Fruit fly (Drosophila melanogaster) Kc167 (cell line): ENCODE measurements around the gene Scox.

Source experiments
- Myc ChIP-seq: fragments of >200 bp; optimal IDR thresholded peaks from 2 replicates; lab custom pipeline; 2017; ENCODE audit warnings: missing external identifiers
- Sin3A ChIP-seq: fragments of >200 bp; optimal IDR thresholded peaks from 2 replicates; lab custom pipeline; 2018; ENCODE audit warnings: missing external identifiers
- h ChIP-seq: fragments of >200 bp; optimal IDR thresholded peaks from 3 replicates; lab custom pipeline; 2018; ENCODE audit warnings: missing external identifiers
- insv ChIP-seq: fragments of >200 bp; optimal IDR thresholded peaks from 3 replicates; lab custom pipeline; 2018; ENCODE audit warnings: missing external identifiers
- psq ChIP-seq: fragments of >200 bp; optimal IDR thresholded peaks from 2 replicates; lab custom pipeline; 2017; ENCODE audit warnings: missing external identifiers
- ttk ChIP-seq: sonication (Bioruptor generic); optimal IDR thresholded peaks from 2 replicates; lab custom pipeline; 2017; ENCODE audit warnings: missing external identifiers

The Scox gene

dm6 chr2L:5000919-5001581 is 32.3 kb upstream of the Scox start:
- TF ChIP-seq insv (no peak), Myc (lab: Kevin White, UChicago) (no peak), Sin3A (lab: Kevin White, UChicago) (no peak), h (lab: Kevin White, UChicago) (no peak), ttk (lab: Kevin White, UChicago) (no peak), psq (lab: Kevin White, UChicago) (no peak)

DNA sequence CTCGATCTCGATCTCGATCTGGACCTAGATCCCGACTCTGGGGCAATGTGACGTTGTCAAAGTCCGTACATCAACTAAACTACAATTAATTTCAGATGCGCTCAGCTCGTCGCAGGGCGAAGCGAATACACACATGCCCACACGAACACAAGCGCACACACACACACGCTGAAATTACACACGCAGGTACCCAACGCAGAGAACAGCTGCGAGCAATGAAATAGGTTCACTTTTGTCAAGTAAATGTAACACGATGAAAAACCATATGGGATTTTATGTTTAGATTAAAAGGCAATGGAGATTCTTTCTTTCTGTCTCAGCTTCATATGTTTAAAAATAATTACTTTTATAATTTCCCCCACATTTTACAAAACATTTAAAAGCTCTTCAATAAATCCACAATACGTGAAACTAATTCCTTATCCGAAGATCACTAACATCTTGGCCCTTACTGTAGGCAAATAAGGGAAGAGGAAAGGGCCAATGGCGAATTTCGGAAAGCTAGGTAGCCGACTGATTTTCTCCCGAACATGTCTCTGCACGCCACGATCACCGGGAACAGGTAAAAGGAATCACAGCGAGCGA is 31.6 kb upstream of the Scox start:
- no peak for TF ChIP-seq Sin3A (lab: Kevin White, UChicago)
- TF ChIP-seq psq (lab: Kevin White, UChicago), result no peak
- TF ChIP-seq Myc (lab: Kevin White, UChicago), result no peak
- TF ChIP-seq ttk (lab: Kevin White, UChicago), result no peak
- TF ChIP-seq h (lab: Kevin White, UChicago), result no peak
- TF ChIP-seq insv, result no peak

DNA sequence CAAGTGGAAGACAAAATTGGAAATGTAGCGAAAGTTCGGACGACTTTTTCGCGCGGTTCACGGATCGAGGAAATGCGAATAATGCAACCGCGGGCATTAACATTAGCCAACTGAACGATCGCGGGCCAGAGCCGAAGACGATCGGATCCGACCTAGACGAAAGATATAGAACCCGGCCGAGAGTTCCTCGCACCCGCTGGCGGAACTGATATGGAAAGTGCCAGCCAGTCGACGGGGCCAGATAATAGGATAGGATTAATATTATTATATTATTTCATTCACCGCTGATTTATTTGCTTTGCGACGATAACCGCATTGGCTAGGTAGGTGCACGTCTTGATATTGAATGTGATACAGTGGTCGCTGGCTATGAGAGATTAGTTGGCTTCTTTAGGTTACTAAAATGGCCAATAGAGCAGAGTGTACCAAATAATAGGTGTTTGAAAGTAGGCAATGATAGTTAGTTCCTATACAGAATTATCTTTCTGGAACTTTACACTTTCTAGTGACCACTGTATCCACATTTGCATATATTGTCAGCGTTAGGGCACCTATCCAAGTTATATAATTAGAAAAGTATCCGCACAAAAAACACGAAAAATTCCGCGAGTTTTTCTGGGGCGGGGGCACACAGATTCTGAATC is 30.8 kb upstream of the Scox start:
- no peak for TF ChIP-seq h (lab: Kevin White, UChicago)
- TF ChIP-seq psq (lab: Kevin White, UChicago), result no peak
- no peak for TF ChIP-seq Myc (lab: Kevin White, UChicago)
- no peak for TF ChIP-seq ttk (lab: Kevin White, UChicago)
- no peak for TF ChIP-seq Sin3A (lab: Kevin White, UChicago)
- TF ChIP-seq insv, result no peak

DNA sequence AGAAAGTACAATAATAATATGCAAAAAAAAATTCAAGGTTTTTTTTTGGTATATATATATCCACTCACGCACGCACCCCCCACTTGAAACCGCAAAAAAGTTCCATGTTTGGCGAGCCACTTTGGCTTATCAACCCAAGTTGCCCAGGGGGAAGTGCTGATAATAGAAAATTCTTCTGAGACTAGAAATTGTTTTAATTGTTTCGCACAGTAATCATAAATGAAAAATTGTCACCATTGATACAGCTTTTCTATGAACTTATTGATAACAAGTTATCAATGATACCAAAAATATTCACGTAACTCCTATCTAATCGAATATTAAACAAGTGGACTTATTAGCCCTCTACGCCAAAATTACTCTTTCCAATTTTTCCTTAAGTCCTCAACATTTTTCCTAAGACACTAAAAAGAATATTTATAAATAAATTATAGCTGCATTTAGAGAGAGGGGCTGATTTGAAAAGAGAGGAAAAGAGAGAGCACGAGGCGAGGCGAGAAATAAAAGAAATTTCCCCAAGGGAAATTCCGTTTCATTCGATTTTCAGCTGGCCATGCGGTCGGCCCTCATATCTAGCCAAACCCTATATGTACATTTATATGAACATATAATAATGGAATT is 29.9 kb upstream of the Scox start:
- TF ChIP-seq Myc (lab: Kevin White, UChicago) (no peak), psq (lab: Kevin White, UChicago) (no peak), Sin3A (lab: Kevin White, UChicago) (no peak), insv (no peak), ttk (lab: Kevin White, UChicago) (no peak), h (lab: Kevin White, UChicago) (no peak)

- no peak for TF ChIP-seq h (lab: Kevin White, UChicago)
- TF ChIP-seq ttk (lab: Kevin White, UChicago), result no peak
These were observed 29.5 kb upstream of the Scox start for dm6 chr2L:4998260-4998560.

dm6 chr2L:4997401-4998259 is 28.9 kb upstream of the Scox start:
- TF ChIP-seq insv, result no peak
- no peak for TF ChIP-seq Sin3A (lab: Kevin White, UChicago)
- TF ChIP-seq Myc (lab: Kevin White, UChicago), result no peak
- no peak for TF ChIP-seq psq (lab: Kevin White, UChicago)
- no peak for TF ChIP-seq h (lab: Kevin White, UChicago)
- no peak for TF ChIP-seq ttk (lab: Kevin White, UChicago)

- TF ChIP-seq psq (lab: Kevin White, UChicago) (no peak), h (lab: Kevin White, UChicago) (no peak), insv (no peak), ttk (lab: Kevin White, UChicago) (no peak), Sin3A (lab: Kevin White, UChicago) (no peak), Myc (lab: Kevin White, UChicago) (no peak)
These were observed 27.7 kb upstream of the Scox start for dm6 chr2L:4996283-4996922.

DNA sequence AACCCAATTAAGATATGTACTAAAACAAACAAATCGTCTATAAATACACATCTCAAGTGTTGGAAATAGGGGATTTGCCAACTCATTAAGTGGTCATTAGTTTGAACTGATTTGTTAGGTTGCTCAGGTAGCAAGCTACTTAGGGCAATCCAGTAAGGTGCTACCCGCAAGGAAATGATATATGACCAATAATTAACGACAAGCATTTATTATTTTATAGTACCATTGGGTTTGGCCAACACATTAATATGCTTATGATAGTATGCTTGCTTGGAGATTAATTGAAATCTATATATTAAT is 27.1 kb upstream of the Scox start:
- TF ChIP-seq Sin3A (lab: Kevin White, UChicago) (no peak), insv (no peak), ttk (lab: Kevin White, UChicago) (no peak), Myc (lab: Kevin White, UChicago) (no peak), psq (lab: Kevin White, UChicago) (no peak)

DNA sequence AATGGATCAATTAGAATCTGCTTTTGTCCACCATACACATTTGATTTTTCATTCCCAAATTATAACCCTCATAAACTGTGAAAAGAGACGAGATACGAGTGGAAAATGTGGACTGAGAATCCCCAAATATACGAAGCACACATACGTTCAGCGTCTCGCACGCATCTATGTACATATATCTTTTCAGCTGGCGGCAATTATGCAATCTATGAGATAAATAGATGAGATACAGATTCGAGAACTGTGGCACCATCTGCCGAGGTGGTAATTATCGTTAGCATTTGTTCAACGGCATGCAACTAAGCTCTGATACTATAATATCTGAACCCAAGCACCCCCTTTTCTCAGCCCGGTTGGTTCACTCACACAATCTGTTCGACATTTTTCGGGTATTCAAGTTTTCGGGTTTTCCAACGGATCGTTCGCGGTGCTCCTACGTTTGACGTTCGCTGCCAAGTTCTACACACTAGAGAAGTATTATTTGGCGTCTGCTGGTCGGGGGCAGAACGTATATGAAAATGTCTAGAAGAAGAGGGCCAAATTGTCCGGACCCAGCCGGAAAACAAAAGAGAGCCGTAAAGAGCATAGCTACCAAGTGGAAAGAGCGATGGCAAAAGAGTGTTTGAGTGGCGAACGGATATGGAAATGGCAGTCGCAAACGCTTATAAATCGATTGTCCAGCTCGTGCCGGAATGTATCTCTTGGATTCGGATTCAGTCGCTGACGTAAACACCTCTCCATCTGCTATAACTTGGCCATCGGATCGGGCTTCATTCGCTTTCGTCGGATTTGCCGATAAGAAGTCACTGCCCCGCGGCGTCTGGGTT is 26.5 kb upstream of the Scox start:
- TF ChIP-seq ttk (lab: Kevin White, UChicago) (no peak), Sin3A (lab: Kevin White, UChicago) (no peak), Myc (lab: Kevin White, UChicago) (no peak), h (lab: Kevin White, UChicago) (no peak), psq (lab: Kevin White, UChicago) (no peak), insv (no peak)

DNA sequence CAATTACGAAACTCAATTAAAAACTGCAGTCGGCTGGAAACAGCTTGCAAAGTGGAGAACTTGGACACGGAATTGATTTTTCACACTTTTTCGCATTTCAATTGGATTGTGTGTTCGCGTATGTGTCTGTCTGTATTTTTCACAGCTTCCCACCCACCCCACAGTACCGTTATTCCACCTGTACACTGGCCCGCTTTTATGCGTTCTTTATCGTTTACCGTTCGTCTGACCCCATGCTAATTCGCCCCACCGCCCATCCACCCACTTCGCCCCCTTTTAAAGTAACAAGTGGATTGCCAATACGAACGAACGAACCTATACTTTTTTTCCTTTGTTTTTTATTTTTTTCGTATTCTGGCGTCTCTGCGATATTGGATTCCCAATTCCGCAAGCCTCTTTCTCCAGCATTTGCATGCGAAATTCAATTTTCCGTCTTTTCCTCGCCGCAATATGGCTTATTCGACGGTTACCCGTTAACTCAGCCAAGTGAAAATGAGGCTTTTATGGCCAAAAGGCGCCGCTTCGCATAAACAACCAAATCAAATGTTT is 13.4 kb upstream of the Scox start:
- TF ChIP-seq Myc (lab: Kevin White, UChicago) (no peak), insv (no peak), ttk (lab: Kevin White, UChicago) (no peak), psq (lab: Kevin White, UChicago) (no peak), Sin3A (lab: Kevin White, UChicago) (no peak), h (lab: Kevin White, UChicago) (no peak)
